Worm (Caenorhabditis elegans) whole organism, mixed stage, embryonic: ENCODE data around the gene C33E10.8.
A peak's percentile ranks its signal among the peaks of the same experiment; 100 is the strongest.

ENCODE experiments used
- M03D4.4 ChIP-seq: sonication (generic microtip); optimal IDR thresholded peaks from 2 replicates; lab custom pipeline; 2017; ENCODE audit warnings: mild to moderate bottlenecking, missing genetic modification characterization, missing compliant biosample characterization
- blmp-1 ChIP-seq: fragments of 150-350 bp; optimal IDR thresholded peaks from 2 replicates; lab custom pipeline; 2014; ENCODE audit warnings: missing biosample characterization, missing genetic modification characterization
- ceh-39 ChIP-seq: fragments of 150-350 bp; optimal IDR thresholded peaks from 2 replicates; lab custom pipeline; 2014; ENCODE audit warnings: missing biosample characterization, missing genetic modification characterization
- ceh-43 ChIP-seq: fragments of 200-800 bp; sonication (Bioruptor generic); optimal IDR thresholded peaks from 2 replicates; lab custom pipeline; 2018; ENCODE audit warnings: mild to moderate bottlenecking, missing genetic modification characterization, moderate library complexity, missing compliant biosample characterization
- ceh-83 ChIP-seq: fragments of 200-800 bp; sonication (Bioruptor generic); optimal IDR thresholded peaks from 2 replicates; lab custom pipeline; 2018; ENCODE audit warnings: mild to moderate bottlenecking, missing genetic modification characterization, missing compliant biosample characterization
- ces-1 ChIP-seq: fragments of 150-350 bp; optimal IDR thresholded peaks from 2 replicates; lab custom pipeline; 2014; ENCODE audit warnings: missing biosample characterization, missing genetic modification reagents, missing genetic modification characterization
- cnd-1 ChIP-seq: fragments of 200-800 bp; sonication (Bioruptor generic); optimal IDR thresholded peaks from 2 replicates; lab custom pipeline; 2018; ENCODE audit warnings: mild to moderate bottlenecking, missing genetic modification characterization, missing compliant biosample characterization
- drap-1 ChIP-seq: fragments of 200-800 bp; sonication (Bioruptor generic); optimal IDR thresholded peaks from 3 replicates; lab custom pipeline; 2018; ENCODE audit warnings: mild to moderate bottlenecking, missing genetic modification characterization, missing compliant biosample characterization
- elt-1 ChIP-seq: sonication (generic microtip); optimal IDR thresholded peaks from 2 replicates; lab custom pipeline; 2017; ENCODE audit warnings: missing genetic modification characterization, mild to moderate bottlenecking, missing compliant biosample characterization, antibody characterized with exemption, moderate library complexity, borderline replicate concordance; ENCODE audit not compliant: insufficient read depth
- flh-1 ChIP-seq: fragments of 200-800 bp; sonication (Bioruptor generic); optimal IDR thresholded peaks from 2 replicates; lab custom pipeline; 2018; ENCODE audit warnings: mild to moderate bottlenecking, missing genetic modification characterization, moderate library complexity, missing compliant biosample characterization
- hlh-1 ChIP-seq: fragments of 150-350 bp; optimal IDR thresholded peaks from 2 replicates; lab custom pipeline; 2014; ENCODE audit warnings: missing biosample characterization, missing genetic modification reagents, missing genetic modification characterization
- lin-13 ChIP-seq: fragments of 150-350 bp; optimal IDR thresholded peaks from 2 replicates; lab custom pipeline; 2014; ENCODE audit warnings: missing biosample characterization, missing genetic modification characterization
- lin-32 ChIP-seq: fragments of 200-800 bp; sonication (Bioruptor generic); optimal IDR thresholded peaks from 2 replicates; lab custom pipeline; 2018; ENCODE audit warnings: mild to moderate bottlenecking, missing genetic modification characterization, missing compliant biosample characterization
- lsy-2 ChIP-seq: fragments of 150-350 bp; optimal IDR thresholded peaks from 2 replicates; lab custom pipeline; 2014; ENCODE audit warnings: missing biosample characterization, missing genetic modification characterization
- mab-5 ChIP-seq: fragments of 150-350 bp; optimal IDR thresholded peaks from 2 replicates; lab custom pipeline; 2014; ENCODE audit warnings: missing biosample characterization, missing genetic modification characterization
- mep-1 ChIP-seq: fragments of 150-350 bp; optimal IDR thresholded peaks from 2 replicates; lab custom pipeline; 2017; ENCODE audit warnings: missing biosample characterization, missing genetic modification reagents, missing genetic modification characterization, inconsistent platforms
- mls-2 ChIP-seq: sonication (generic microtip); optimal IDR thresholded peaks from 2 replicates; lab custom pipeline; 2016; ENCODE audit warnings: mild to moderate bottlenecking, missing genetic modification characterization, moderate library complexity, missing compliant biosample characterization
- nhr-12 ChIP-seq: fragments of 150-350 bp; optimal IDR thresholded peaks from 2 replicates; lab custom pipeline; 2014; ENCODE audit warnings: missing biosample characterization, missing genetic modification characterization
- nhr-2 ChIP-seq: fragments of 150-350 bp; optimal IDR thresholded peaks from 2 replicates; lab custom pipeline; 2014; ENCODE audit warnings: missing biosample characterization, missing genetic modification characterization
- nhr-237 ChIP-seq: fragments of 150-350 bp; optimal IDR thresholded peaks from 2 replicates; lab custom pipeline; 2014; ENCODE audit warnings: missing biosample characterization, missing genetic modification characterization
- nhr-28 ChIP-seq: fragments of 150-350 bp; optimal IDR thresholded peaks from 2 replicates; lab custom pipeline; 2014; ENCODE audit warnings: missing biosample characterization, missing genetic modification characterization
- nhr-76 ChIP-seq: sonication (generic microtip); optimal IDR thresholded peaks from 2 replicates; lab custom pipeline; 2017; ENCODE audit warnings: missing biosample characterization, missing genetic modification characterization
- pha-4 ChIP-seq: fragments of 150-350 bp; optimal IDR thresholded peaks from 2 replicates; lab custom pipeline; 2018; ENCODE audit warnings: missing biosample characterization, missing genetic modification reagents, missing genetic modification characterization
- sem-2 ChIP-seq: fragments of 200-800 bp; sonication (Bioruptor generic); optimal IDR thresholded peaks from 2 replicates; lab custom pipeline; 2018; ENCODE audit warnings: mild to moderate bottlenecking, missing genetic modification characterization, missing compliant biosample characterization
- snpc-4 ChIP-seq: fragments of 150-350 bp; optimal IDR thresholded peaks from 2 replicates; lab custom pipeline; 2014; ENCODE audit warnings: missing biosample characterization, missing genetic modification characterization
- sptf-1 ChIP-seq: sonication (generic microtip); optimal IDR thresholded peaks from 2 replicates; lab custom pipeline; 2017; ENCODE audit warnings: mild to moderate bottlenecking, missing genetic modification characterization, moderate library complexity, missing compliant biosample characterization
- tbx-8 ChIP-seq: fragments of 200-800 bp; sonication (Bioruptor generic); optimal IDR thresholded peaks from 2 replicates; lab custom pipeline; 2018; ENCODE audit warnings: mild to moderate bottlenecking, missing genetic modification characterization, moderate library complexity, missing compliant biosample characterization
- unc-120 ChIP-seq: sonication (generic microtip); optimal IDR thresholded peaks from 2 replicates; lab custom pipeline; 2017; ENCODE audit warnings: missing genetic modification characterization, missing compliant biosample characterization; ENCODE audit not compliant: poor library complexity, severe bottlenecking
- unc-39 ChIP-seq: fragments of 150-350 bp; optimal IDR thresholded peaks from 2 replicates; lab custom pipeline; 2014; ENCODE audit warnings: missing biosample characterization, missing genetic modification characterization
- unc-62 ChIP-seq: fragments of 150-350 bp; optimal IDR thresholded peaks from 2 replicates; lab custom pipeline; 2014; ENCODE audit warnings: missing biosample characterization, missing genetic modification reagents, missing genetic modification characterization
- zip-8 ChIP-seq: fragments of 150-350 bp; optimal IDR thresholded peaks from 2 replicates; lab custom pipeline; 2014; ENCODE audit warnings: missing biosample characterization, missing genetic modification characterization
- ztf-11 ChIP-seq: fragments of 150-350 bp; optimal IDR thresholded peaks from 2 replicates; lab custom pipeline; 2014; ENCODE audit warnings: missing biosample characterization, missing genetic modification characterization

Gene C33E10.8

DNA sequence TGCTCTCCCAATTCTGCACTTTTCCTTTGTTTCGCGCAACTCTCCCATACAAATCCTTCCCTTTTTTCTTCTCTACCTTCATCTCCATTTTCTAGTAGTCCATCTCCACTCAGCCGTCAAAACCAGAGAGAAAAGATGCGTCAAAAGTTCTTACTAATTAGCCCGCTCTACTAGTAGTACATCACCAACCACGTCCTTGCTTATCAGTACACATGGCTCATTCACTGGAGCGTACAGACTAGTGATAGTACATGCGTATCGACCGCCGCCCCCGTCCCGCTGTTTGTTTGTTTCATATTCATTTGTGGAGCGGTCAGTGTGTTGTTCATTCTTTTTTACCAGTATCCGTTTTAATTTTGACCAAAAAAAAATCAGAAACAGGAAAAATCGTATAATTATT, 34.4 kb upstream of the C33E10.8 start:
- TF ChIP-seq nhr-76 (tag; lab: Kevin White, UChicago) (no peak), mep-1 (no peak), unc-62 (GFP tag; lab: Kevin White, UChicago) (no peak), unc-120 (tag; lab: Kevin White, UChicago) (no peak), unc-39 (tag; lab: Kevin White, UChicago) (no peak), M03D4.4 (tag; lab: Kevin White, UChicago) (no peak), tbx-8 (GFP tag; lab: Kevin White, UChicago) (no peak), sptf-1 (tag; lab: Kevin White, UChicago) (no peak), lin-32 (GFP tag; lab: Kevin White, UChicago) (no peak), ceh-83 (GFP tag; lab: Kevin White, UChicago) (no peak), nhr-2 (tag; lab: Kevin White, UChicago) (no peak), ceh-39 (tag; lab: Kevin White, UChicago) (no peak), mab-5 (tag; lab: Kevin White, UChicago) (no peak), nhr-237 (tag; lab: Kevin White, UChicago) (no peak), ztf-11 (tag; lab: Kevin White, UChicago) (no peak), lsy-2 (tag; lab: Kevin White, UChicago) (no peak)

DNA sequence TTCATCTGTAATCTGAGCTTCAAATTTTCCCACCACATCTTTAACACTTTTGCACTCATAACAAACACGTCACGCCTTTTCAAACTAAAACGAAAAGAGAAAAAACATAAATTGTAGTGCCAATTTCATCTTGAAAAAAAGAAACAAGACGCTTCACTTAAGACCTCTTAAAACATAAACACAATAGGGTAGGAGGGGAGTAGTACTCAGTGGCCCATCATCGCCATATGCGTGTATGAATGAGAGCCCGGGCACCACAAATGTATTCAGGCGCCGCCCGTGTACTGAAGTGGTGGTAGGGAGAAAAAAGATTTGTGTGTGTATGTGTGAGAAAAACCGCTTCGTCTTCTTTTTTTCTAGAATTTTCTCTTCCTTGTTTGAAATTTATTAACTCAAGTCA, 32.6 kb upstream of the C33E10.8 start:
- TF ChIP-seq flh-1 (GFP tag; lab: Kevin White, UChicago), result no peak
- no peak for TF ChIP-seq drap-1 (GFP tag; lab: Kevin White, UChicago)
- TF ChIP-seq lsy-2 (tag; lab: Kevin White, UChicago), result no peak
- no peak for TF ChIP-seq M03D4.4 (tag; lab: Kevin White, UChicago)
- TF ChIP-seq cnd-1 (tag; lab: Kevin White, UChicago), result no peak
- no peak for TF ChIP-seq sem-2 (GFP tag; lab: Kevin White, UChicago)
- TF ChIP-seq ztf-11 (tag; lab: Kevin White, UChicago), result no peak

DNA sequence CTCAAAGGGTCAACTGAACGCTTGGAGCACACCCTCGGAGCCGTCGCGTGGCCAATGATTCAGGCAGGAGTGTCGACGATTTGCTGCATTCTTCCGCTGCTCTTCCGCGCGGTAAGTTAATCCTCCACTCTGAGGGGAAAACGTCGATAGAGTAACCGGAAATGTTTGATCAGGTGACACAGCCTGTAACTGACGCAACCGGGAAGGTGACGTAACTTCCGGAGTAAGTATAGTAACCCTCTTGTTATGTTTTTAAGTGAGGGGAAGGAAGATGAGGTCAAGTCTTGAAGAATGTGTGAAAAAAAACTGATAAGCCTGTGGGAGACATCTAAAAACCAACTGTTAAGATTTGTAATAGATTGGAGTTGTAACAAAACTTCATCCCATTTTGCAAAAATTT, 30.3 kb upstream of the C33E10.8 start:
- TF ChIP-seq drap-1 (GFP tag; lab: Kevin White, UChicago), result no peak
- TF ChIP-seq zip-8, result peak; percentile 52
- TF ChIP-seq elt-1, result no peak
- peak; percentile 71 for TF ChIP-seq nhr-2 (tag; lab: Kevin White, UChicago)
- no peak for TF ChIP-seq mls-2 (tag; lab: Kevin White, UChicago)
- no peak for TF ChIP-seq ceh-39 (tag; lab: Kevin White, UChicago)

ce11 chrX:17320572-17320971, 25.9 kb upstream of the C33E10.8 start:
- TF ChIP-seq nhr-237 (tag; lab: Kevin White, UChicago), result no peak
- no peak for TF ChIP-seq nhr-12 (tag; lab: Kevin White, UChicago)
- no peak for TF ChIP-seq ces-1
- TF ChIP-seq drap-1 (GFP tag; lab: Kevin White, UChicago), result no peak
- TF ChIP-seq ceh-43 (GFP tag; lab: Kevin White, UChicago), result no peak
- no peak for TF ChIP-seq sem-2 (GFP tag; lab: Kevin White, UChicago)
- TF ChIP-seq hlh-1, result no peak
- TF ChIP-seq blmp-1, result no peak
- TF ChIP-seq sptf-1 (tag; lab: Kevin White, UChicago), result no peak

DNA sequence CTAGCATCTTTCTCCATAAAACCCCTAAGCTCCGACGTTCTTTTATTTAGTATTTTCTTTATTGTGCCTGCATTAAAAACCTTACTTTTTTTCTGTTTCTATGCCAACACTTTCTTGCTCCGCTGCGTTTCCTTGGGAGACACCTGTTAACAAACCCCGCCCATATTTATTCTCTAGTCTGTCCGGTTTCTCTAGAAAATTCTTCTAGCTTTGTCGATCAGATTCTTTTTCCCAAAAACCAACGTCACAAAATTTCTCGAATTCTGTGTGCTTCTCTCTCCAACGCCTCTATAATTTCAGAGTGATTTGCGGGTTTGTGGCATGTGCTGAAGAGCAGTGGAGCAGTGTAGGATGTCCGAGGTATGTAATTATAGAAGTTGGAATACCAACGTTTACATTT, 23.7 kb upstream of the C33E10.8 start, which contains the start of gene ptr-5:
Gene ptr-5 (plus strand): TSS at position 301 of the 400 bp plus-strand sequence.
- TF ChIP-seq nhr-2 (tag; lab: Kevin White, UChicago) (no peak), nhr-237 (tag; lab: Kevin White, UChicago) (no peak), unc-62 (GFP tag; lab: Kevin White, UChicago) (no peak), lin-13 (tag; lab: Kevin White, UChicago) (no peak), pha-4 (tag; lab: Kevin White, UChicago) (no peak), ztf-11 (tag; lab: Kevin White, UChicago) (no peak), ceh-83 (GFP tag; lab: Kevin White, UChicago) (no peak), mab-5 (tag; lab: Kevin White, UChicago) (no peak), ceh-39 (tag; lab: Kevin White, UChicago) (no peak), lsy-2 (tag; lab: Kevin White, UChicago) (no peak), sptf-1 (tag; lab: Kevin White, UChicago) (no peak), hlh-1 (no peak), snpc-4 (tag; lab: Kevin White, UChicago) (no peak), nhr-28 (no peak)
